Fruit fly (Drosophila melanogaster) whole organism, embryonic: Measurements from ENCODE around the gene be.

Experiments
- Blimp-1 ChIP-seq: fragments of 200-800 bp; sonication (Bioruptor generic); optimal IDR thresholded peaks from 3 replicates; lab custom pipeline; 2018; ENCODE audit warnings: missing biosample characterization, missing genetic modification characterization, mild to moderate bottlenecking, moderate library complexity, missing genetic modification reagents
- CG10267 ChIP-seq: fragments of 200-800 bp; sonication (Bioruptor generic); optimal IDR thresholded peaks from 2 replicates; lab custom pipeline; 2018; ENCODE audit warnings: missing biosample characterization, mild to moderate bottlenecking, missing genetic modification characterization, moderate library complexity
- CG10543 ChIP-seq: fragments of 200-800 bp; sonication (Bioruptor generic); optimal IDR thresholded peaks from 3 replicates; lab custom pipeline; 2017; ENCODE audit warnings: missing biosample characterization, mild to moderate bottlenecking, missing genetic modification characterization, moderate library complexity
- CG10654 ChIP-seq: fragments of 200-800 bp; sonication (Bioruptor generic); optimal IDR thresholded peaks from 2 replicates; lab custom pipeline; 2016; ENCODE audit warnings: missing biosample characterization, missing genetic modification characterization
- CG10959 ChIP-seq: fragments of 200-800 bp; sonication (Bioruptor generic); IDR thresholded peaks from 2 replicates; pipeline ENCODE4 v1.3.6; 2022; ENCODE audit warnings: missing biosample characterization, missing genetic modification characterization
- CG11247 ChIP-seq: fragments of 200-800 bp; sonication (Bioruptor generic); IDR thresholded peaks from 2 replicates; pipeline ENCODE4 v1.3.6; 2022; ENCODE audit warnings: missing biosample characterization, missing genetic modification characterization
- CG11695 ChIP-seq: fragments of 200-800 bp; sonication (Bioruptor generic); IDR thresholded peaks from 3 replicates; pipeline ENCODE4 v1.3.6; 2022; ENCODE audit warnings: missing biosample characterization, missing genetic modification characterization
- CG17359 ChIP-seq: fragments of 200-800 bp; sonication (Bioruptor generic); optimal IDR thresholded peaks from 3 replicates; lab custom pipeline; 2018; ENCODE audit warnings: missing biosample characterization, mild to moderate bottlenecking, missing genetic modification characterization, moderate library complexity
- CG17361 ChIP-seq: fragments of 200-800 bp; sonication (Bioruptor generic); IDR thresholded peaks from 3 replicates; pipeline ENCODE4 v1.3.6; 2022; ENCODE audit warnings: missing biosample characterization, missing genetic modification characterization
- CG2120 ChIP-seq: fragments of 200-800 bp; sonication (Bioruptor generic); optimal IDR thresholded peaks from 3 replicates; lab custom pipeline; 2016; ENCODE audit warnings: missing biosample characterization, missing genetic modification characterization
- CG3838 ChIP-seq: fragments of 200-800 bp; sonication (Bioruptor generic); optimal IDR thresholded peaks from 3 replicates; lab custom pipeline; 2016; ENCODE audit warnings: missing biosample characterization, missing genetic modification characterization
- CG4617 ChIP-seq: fragments of 200-800 bp; sonication (Bioruptor generic); optimal IDR thresholded peaks from 3 replicates; lab custom pipeline; 2016; ENCODE audit warnings: missing biosample characterization, missing genetic modification characterization, borderline replicate concordance
- CG4730 ChIP-seq: fragments of 200-800 bp; sonication (Bioruptor generic); IDR thresholded peaks from 2 replicates; pipeline ENCODE4 v1.3.6; 2022; ENCODE audit warnings: missing biosample characterization, missing genetic modification characterization
- CG4854 ChIP-seq: fragments of 200-800 bp; sonication (Bioruptor generic); optimal IDR thresholded peaks from 2 replicates; lab custom pipeline; 2016; ENCODE audit warnings: missing biosample characterization, missing genetic modification characterization, inconsistent platforms
- CG7786 ChIP-seq: fragments of 200-800 bp; sonication (Bioruptor generic); optimal IDR thresholded peaks from 2 replicates; lab custom pipeline; 2016; ENCODE audit warnings: missing biosample characterization, missing genetic modification characterization
- CG8359 ChIP-seq: fragments of 200-800 bp; sonication (Bioruptor generic); optimal IDR thresholded peaks from 2 replicates; lab custom pipeline; 2017; ENCODE audit warnings: missing biosample characterization, mild to moderate bottlenecking, missing genetic modification characterization, borderline replicate concordance
- Ets65A ChIP-seq: fragments of 200-800 bp; sonication (Bioruptor generic); peaks from one replicate; lab custom pipeline; 2016; ENCODE audit warnings: missing biosample characterization, missing genetic modification characterization
- HLH3B ChIP-seq: fragments of 200-800 bp; sonication (Bioruptor generic); IDR thresholded peaks from 2 replicates; pipeline ENCODE4 v1.3.6; 2022; ENCODE audit warnings: missing biosample characterization, missing genetic modification characterization
- HmgD ChIP-seq: fragments of 200-800 bp; sonication (Bioruptor generic); optimal IDR thresholded peaks from 3 replicates; lab custom pipeline; 2016; ENCODE audit warnings: missing biosample characterization, missing genetic modification characterization
- Hmx ChIP-seq: fragments of 200-800 bp; sonication (Bioruptor generic); optimal IDR thresholded peaks from 2 replicates; lab custom pipeline; 2016; ENCODE audit warnings: missing biosample characterization, missing genetic modification characterization
- MESR4 ChIP-seq: fragments of 200-800 bp; sonication (Bioruptor generic); optimal IDR thresholded peaks from 2 replicates; lab custom pipeline; 2018; ENCODE audit warnings: missing biosample characterization, mild to moderate bottlenecking, missing genetic modification characterization, moderate library complexity
- MTF-1 ChIP-seq: fragments of 200-800 bp; sonication (Bioruptor generic); optimal IDR thresholded peaks from 2 replicates; lab custom pipeline; 2018; ENCODE audit warnings: missing biosample characterization, mild to moderate bottlenecking, missing genetic modification characterization, borderline replicate concordance
- NC2β ChIP-seq: fragments of 200-800 bp; sonication (Bioruptor generic); optimal IDR thresholded peaks from 2 replicates; lab custom pipeline; 2016; ENCODE audit warnings: missing biosample characterization, missing genetic modification characterization
- NFAT ChIP-seq: fragments of 200-800 bp; sonication (Bioruptor generic); IDR thresholded peaks from 2 replicates; pipeline ENCODE4 v1.3.6; 2022; ENCODE audit warnings: missing biosample characterization, missing genetic modification characterization
- PHDP ChIP-seq: fragments of 200-800 bp; sonication (Bioruptor generic); optimal IDR thresholded peaks from 3 replicates; lab custom pipeline; 2018; ENCODE audit warnings: missing biosample characterization, mild to moderate bottlenecking, missing genetic modification characterization, moderate library complexity
- Rx ChIP-seq: fragments of 200-800 bp; sonication (Bioruptor generic); IDR thresholded peaks from 2 replicates; pipeline ENCODE4 v1.3.6; 2022; ENCODE audit warnings: missing biosample characterization, missing genetic modification characterization
- Sox102F ChIP-seq: fragments of 200-800 bp; sonication (Bioruptor generic); optimal IDR thresholded peaks from 2 replicates; lab custom pipeline; 2018; ENCODE audit warnings: missing biosample characterization, mild to moderate bottlenecking, missing genetic modification characterization, moderate library complexity
- Spps ChIP-seq: fragments of 200-800 bp; sonication (Bioruptor generic); optimal IDR thresholded peaks from 2 replicates; lab custom pipeline; 2018; ENCODE audit warnings: missing biosample characterization, mild to moderate bottlenecking, missing genetic modification characterization
- YL-1 ChIP-seq: fragments of 200-800 bp; sonication (Bioruptor generic); optimal IDR thresholded peaks from 3 replicates; lab custom pipeline; 2017; ENCODE audit warnings: missing biosample characterization, mild to moderate bottlenecking, missing genetic modification characterization
- ash1 ChIP-seq: fragments of 200-800 bp; sonication (Bioruptor generic); optimal IDR thresholded peaks from 2 replicates; lab custom pipeline; 2018; ENCODE audit warnings: missing biosample characterization, mild to moderate bottlenecking, missing genetic modification characterization
- ato ChIP-seq: fragments of 200-800 bp; sonication (Bioruptor generic); IDR thresholded peaks from 2 replicates; pipeline ENCODE4 v1.3.6; 2022; ENCODE audit warnings: missing biosample characterization, missing genetic modification characterization; ENCODE audit not compliant: partially characterized antibody
- br ChIP-seq: fragments of >200 bp; optimal IDR thresholded peaks from 2 replicates; lab custom pipeline; 2017
- cas ChIP-seq: fragments of 200-800 bp; sonication (Bioruptor generic); IDR thresholded peaks from 2 replicates; pipeline ENCODE4 v1.3.6; 2022; ENCODE audit warnings: missing biosample characterization, missing genetic modification characterization
- dan ChIP-seq: fragments of 200-800 bp; sonication (Bioruptor generic); IDR thresholded peaks from 2 replicates; pipeline ENCODE4 v1.3.6; 2022; ENCODE audit warnings: missing biosample characterization, missing genetic modification characterization
- dysf ChIP-seq: fragments of 200-800 bp; sonication (Bioruptor generic); IDR thresholded peaks from 3 replicates; pipeline ENCODE4 v1.3.6; 2022; ENCODE audit warnings: missing biosample characterization, missing genetic modification characterization
- emc ChIP-seq: fragments of 200-800 bp; sonication (Bioruptor generic); optimal IDR thresholded peaks from 2 replicates; lab custom pipeline; 2016; ENCODE audit warnings: missing biosample characterization, missing genetic modification characterization
- eyg ChIP-seq: fragments of 200-800 bp; sonication (Bioruptor generic); optimal IDR thresholded peaks from 3 replicates; lab custom pipeline; 2016; ENCODE audit warnings: missing biosample characterization, missing genetic modification characterization
- gfzf ChIP-seq: fragments of 200-800 bp; sonication (Bioruptor generic); optimal IDR thresholded peaks from 2 replicates; lab custom pipeline; 2016; ENCODE audit warnings: missing biosample characterization, mild to moderate bottlenecking, missing genetic modification characterization, moderate library complexity
- hkb ChIP-seq, 2 experiments: fragments of 200-800 bp in 1 of 2; fragments of >200 bp in 1 of 2; sonication (Bioruptor generic) in 1 of 2; IDR thresholded peaks in 1 of 2; optimal IDR thresholded peaks in 1 of 2; 2 replicates each; pipeline versions ENCODE4 v1.3.6 to Lab custom; 2017 to 2022; ENCODE audit warnings: missing biosample characterization in 1 of 2, missing genetic modification characterization in 1 of 2
- mam ChIP-seq: fragments of 200-800 bp; sonication (Bioruptor generic); optimal IDR thresholded peaks from 3 replicates; lab custom pipeline; 2016; ENCODE audit warnings: missing biosample characterization, missing genetic modification characterization
- onecut ChIP-seq: fragments of 200-800 bp; sonication (Bioruptor generic); IDR thresholded peaks from 2 replicates; pipeline ENCODE4 v1.3.6; 2022; ENCODE audit warnings: missing biosample characterization, missing genetic modification characterization
- pan ChIP-seq, 4 experiments: fragments of >200 bp in 3 of 4; fragments of 200-800 bp in 1 of 4; sonication (Bioruptor generic) in 1 of 4; optimal IDR thresholded peaks in 3 of 4; IDR thresholded peaks in 1 of 4; 2 replicates each; pipeline versions ENCODE4 v1.3.6 to Lab custom; 2017 to 2022; ENCODE audit warnings: missing biosample characterization in 2 of 4, missing genetic modification characterization in 2 of 4, mixed read lengths in 1 of 4
- peb ChIP-seq: fragments of 200-800 bp; sonication (Bioruptor generic); IDR thresholded peaks from 2 replicates; pipeline ENCODE4 v1.3.6; 2022; ENCODE audit warnings: missing biosample characterization, missing genetic modification characterization
- ranshi ChIP-seq: fragments of 200-800 bp; sonication (Bioruptor generic); IDR thresholded peaks from 2 replicates; pipeline ENCODE4 v1.3.6; 2022; ENCODE audit warnings: missing biosample characterization, missing genetic modification characterization
- scrt ChIP-seq: fragments of 200-800 bp; sonication (Bioruptor generic); optimal IDR thresholded peaks from 2 replicates; lab custom pipeline; 2018; ENCODE audit warnings: missing biosample characterization, mild to moderate bottlenecking, missing genetic modification characterization, moderate library complexity
- sr ChIP-seq: fragments of 200-800 bp; sonication (Bioruptor generic); IDR thresholded peaks from 3 replicates; pipeline ENCODE4 v1.3.6; 2022; ENCODE audit warnings: missing biosample characterization, missing genetic modification characterization
- tap ChIP-seq: fragments of 200-800 bp; optimal IDR thresholded peaks from 3 replicates; lab custom pipeline; 2019; ENCODE audit warnings: missing biosample characterization, mild to moderate bottlenecking, missing genetic modification characterization, moderate library complexity
- tio ChIP-seq: fragments of 200-800 bp; sonication (Bioruptor generic); optimal IDR thresholded peaks from 2 replicates; lab custom pipeline; 2017; ENCODE audit warnings: missing biosample characterization, missing genetic modification characterization, inconsistent platforms
- unpg ChIP-seq: fragments of 200-800 bp; sonication (Bioruptor generic); optimal IDR thresholded peaks from 3 replicates; lab custom pipeline; 2018; ENCODE audit warnings: missing biosample characterization, mild to moderate bottlenecking, missing genetic modification characterization, moderate library complexity
- wor ChIP-seq: fragments of 200-800 bp; sonication (Bioruptor generic); IDR thresholded peaks from 2 replicates; pipeline ENCODE4 v1.3.6; 2022; ENCODE audit warnings: missing biosample characterization, missing genetic modification characterization

Gene be

dm6 chrX:15022219-15022618, 2.0 kb upstream of the be start (continued):
- TF ChIP-seq dysf, result peak; percentile 86
- TF ChIP-seq CG10959 (GFP tag; lab: Robert Waterston, UW), result peak; percentile 77
- TF ChIP-seq tio, result peak; percentile 87
- no peak for TF ChIP-seq sr
- TF ChIP-seq pan (optimal IDR thresholded peaks at IDR 0.05; lab: Kevin White, UChicago), result no peak
- peak in 1 of 2 experiments; percentile 77 for TF ChIP-seq pan (GFP tag; optimal IDR thresholded peaks at IDR 0.05 in 1 of 2, IDR thresholded peaks at IDR 0.05 in 1 of 2)
- peak; percentile 69 for TF ChIP-seq CG11247
- TF ChIP-seq CG4730 (GFP tag; lab: Robert Waterston, UW), result peak; percentile 46
- peak; percentile 87 for TF ChIP-seq CG2120
- peak; percentile 70 for TF ChIP-seq scrt (GFP tag; lab: Kevin White, UChicago)
- peak; percentile 69 for TF ChIP-seq wor (GFP tag; lab: Robert Waterston, UW)
- peak; percentile 85 for TF ChIP-seq tap (tag; lab: Kevin White, UChicago)
- peak; percentile 88 for TF ChIP-seq mam (GFP tag; lab: Kevin White, UChicago)
- peak; percentile 11 for TF ChIP-seq MESR4 (GFP tag; lab: Kevin White, UChicago)
- no peak for TF ChIP-seq cas (GFP tag; lab: Robert Waterston, UW)
- no peak for TF ChIP-seq ato
- peak; percentile 70 for TF ChIP-seq Spps (tag; lab: Kevin White, UChicago)
- TF ChIP-seq CG4617 (GFP tag; lab: Kevin White, UChicago), result peak; percentile 60
- 0 out of 2 replicates have a peak, but pooled peaks have one; percentile 9 for TF ChIP-seq NFAT (GFP tag; lab: Robert Waterston, UW)
- TF ChIP-seq CG17359, result peak; percentile 91
- no peak for TF ChIP-seq hkb (optimal IDR thresholded peaks at IDR 0.05; lab: Kevin White, UChicago)
- TF ChIP-seq hkb (GFP tag; IDR thresholded peaks at IDR 0.05; lab: Robert Waterston, UW), result peak; percentile 88
- TF ChIP-seq Blimp-1 (GFP tag; lab: Kevin White, UChicago), result peak; percentile 84
- TF ChIP-seq CG10654 (GFP tag; lab: Kevin White, UChicago), result peak; percentile 75
- TF ChIP-seq NC2β (GFP tag; lab: Kevin White, UChicago), result peak; percentile 82
- TF ChIP-seq Hmx (GFP tag; lab: Kevin White, UChicago), result no peak
- peak; percentile 90 for TF ChIP-seq CG17361 (GFP tag; lab: Robert Waterston, UW)
- TF ChIP-seq unpg, result peak; percentile 89
- peak; percentile 69 for TF ChIP-seq Rx (GFP tag; lab: Robert Waterston, UW)
- TF ChIP-seq CG8359 (GFP tag; lab: Kevin White, UChicago), result peak; percentile 65
- no peak for TF ChIP-seq gfzf (GFP tag; lab: Kevin White, UChicago)
- peak; percentile 67 for TF ChIP-seq peb
- peak; percentile 86 for TF ChIP-seq CG7786
- peak; percentile 98 for TF ChIP-seq Ets65A (GFP tag; lab: Kevin White, UChicago)
- peak; percentile 65 for TF ChIP-seq eyg (GFP tag; lab: Kevin White, UChicago)
- peak; percentile 77 for TF ChIP-seq MTF-1 (GFP tag; lab: Kevin White, UChicago)
- peak; percentile 88 for TF ChIP-seq ranshi
- peak; percentile 61 for TF ChIP-seq HmgD (GFP tag; lab: Kevin White, UChicago)
- TF ChIP-seq CG11695, result peak; percentile 82
- TF ChIP-seq dan (GFP tag; lab: Robert Waterston, UW), result no peak
- peak; percentile 73 for TF ChIP-seq CG10543 (GFP tag; lab: Kevin White, UChicago)
- no peak for TF ChIP-seq br (lab: Kevin White, UChicago)
- TF ChIP-seq CG3838 (GFP tag; lab: Kevin White, UChicago), result peak; percentile 10
- peak; percentile 92 for TF ChIP-seq Sox102F (GFP tag; lab: Kevin White, UChicago)
- peak; percentile 79 for TF ChIP-seq onecut (GFP tag; lab: Robert Waterston, UW)
- TF ChIP-seq ash1 (GFP tag; lab: Kevin White, UChicago), result no peak
- TF ChIP-seq YL-1 (GFP tag; lab: Kevin White, UChicago), result peak; percentile 20
- peak; percentile 86 for TF ChIP-seq HLH3B (GFP tag; lab: Robert Waterston, UW)
- peak; percentile 88 for TF ChIP-seq PHDP (tag; lab: Kevin White, UChicago)
- peak; percentile 71 for TF ChIP-seq CG4854 (GFP tag; lab: Kevin White, UChicago)
- TF ChIP-seq CG10267 (tag; lab: Kevin White, UChicago), result peak; percentile 78
- TF ChIP-seq emc (GFP tag; lab: Kevin White, UChicago), result peak; percentile 76
